Fruit fly (Drosophila melanogaster): Measurements from ENCODE around the gene pdgy.

The pdgy gene

dm6 chrX:14955050-14955783 is 1.9 kb upstream of the pdgy start, which contains the start of the genes CG9030 and eag (continued):
- peak; percentile 94 for TF ChIP-seq CG13287 (GFP tag; IDR thresholded peaks at IDR 0.05; ENCODE audit: partially characterized antibody)
- TF ChIP-seq PHDP (tag; optimal IDR thresholded peaks at IDR 0.05) = no peak
- no peak for TF ChIP-seq CG8388 (GFP tag; optimal IDR thresholded peaks at IDR 0.05)
- no peak for TF ChIP-seq btn (GFP tag; optimal IDR thresholded peaks at IDR 0.05)
- no peak for TF ChIP-seq gem (tag; optimal IDR thresholded peaks at IDR 0.05)
- no peak for TF ChIP-seq trh (GFP tag; optimal IDR thresholded peaks at IDR 0.05)
- TF ChIP-seq CG6791 (GFP tag; IDR thresholded peaks at IDR 0.05; ENCODE audit: partially characterized antibody) = peak; percentile 93
- TF ChIP-seq CG4282 (GFP tag; optimal IDR thresholded peaks at IDR 0.05) = no peak
- TF ChIP-seq hbn (GFP tag; IDR thresholded peaks at IDR 0.05; ENCODE audit: partially characterized antibody) = peak; percentile 91
- TF ChIP-seq CG34224 (GFP tag; IDR thresholded peaks at IDR 0.05; ENCODE audit: partially characterized antibody) = peak; percentile 85
- no peak for TF ChIP-seq HLH54F (GFP tag; optimal IDR thresholded peaks at IDR 0.05)
- peak; percentile 16; the same call in 1 of the 3 replicates for TF ChIP-seq row (GFP tag; IDR thresholded peaks at IDR 0.05)
- no peak for TF ChIP-seq cad (GFP tag; optimal IDR thresholded peaks at IDR 0.05)
- 0 out of 2 replicates have a peak, but pooled peaks have one; percentile 38 for TF ChIP-seq CG6272 (GFP tag; IDR thresholded peaks at IDR 0.05)
- peak; percentile 85 for TF ChIP-seq pzg (GFP tag; optimal IDR thresholded peaks at IDR 0.05)
- TF ChIP-seq phol (tag; optimal IDR thresholded peaks at IDR 0.05) = peak; percentile 29
- TF ChIP-seq CG11247 (GFP tag; IDR thresholded peaks at IDR 0.05) = no peak
- no peak for TF ChIP-seq fd64A (GFP tag; optimal IDR thresholded peaks at IDR 0.05)
- peak; percentile 85 for TF ChIP-seq stwl (tag; optimal IDR thresholded peaks at IDR 0.05)
- TF ChIP-seq lab (GFP tag; optimal IDR thresholded peaks at IDR 0.05) = peak; percentile 10
- TF ChIP-seq Dref (GFP tag; IDR thresholded peaks at IDR 0.05) = peak; percentile 93
- TF ChIP-seq mam (GFP tag; optimal IDR thresholded peaks at IDR 0.05) = no peak
- TF ChIP-seq CG12104 (GFP tag; optimal IDR thresholded peaks at IDR 0.05) = no peak
- peak; percentile 66 for TF ChIP-seq p53 (GFP tag; optimal IDR thresholded peaks at IDR 0.05)
- TF ChIP-seq zen2 (GFP tag; IDR thresholded peaks at IDR 0.05; ENCODE audit: partially characterized antibody) = peak; percentile 66; the same call in 1 of the 3 replicates
- TF ChIP-seq disco-r (GFP tag; optimal IDR thresholded peaks at IDR 0.05) = no peak
- peak; percentile 59 for TF ChIP-seq sens (GFP tag)
- peak; percentile 55 for TF ChIP-seq Ets97D (GFP tag; optimal IDR thresholded peaks at IDR 0.05)
- peak; percentile 57 for TF ChIP-seq CG3995 (GFP tag; optimal IDR thresholded peaks at IDR 0.05)
- no peak for TF ChIP-seq Six4 (GFP tag; optimal IDR thresholded peaks at IDR 0.05)
- peak; percentile 6 for TF ChIP-seq CG30403 (GFP tag; optimal IDR thresholded peaks at IDR 0.05)
- TF ChIP-seq ase (GFP tag; IDR thresholded peaks at IDR 0.05) = no peak
- TF ChIP-seq sim (GFP tag; IDR thresholded peaks at IDR 0.05) = no peak
- no peak; the same call in 2 of the 4 replicates for TF ChIP-seq Gug (GFP tag; IDR thresholded peaks at IDR 0.05)
- peak; percentile 70 for TF ChIP-seq abd-A (tag; optimal IDR thresholded peaks at IDR 0.05)
- 0 out of 2 replicates have a peak, but pooled peaks have one; percentile 55 for TF ChIP-seq CG16779 (GFP tag; IDR thresholded peaks at IDR 0.05)
- peak; percentile 30; the same call in 1 of the 2 replicates for TF ChIP-seq CG17612 (GFP tag; IDR thresholded peaks at IDR 0.05)
- 0 out of 2 replicates have a peak, but pooled peaks have one; percentile 15 for TF ChIP-seq Xrp1 (GFP tag; IDR thresholded peaks at IDR 0.05)
- TF ChIP-seq BEAF-32 (GFP tag; optimal IDR thresholded peaks at IDR 0.05) = peak; percentile 88
- no peak for TF ChIP-seq CG7556 (GFP tag; optimal IDR thresholded peaks at IDR 0.05)
- TF ChIP-seq CG32532 (GFP tag; IDR thresholded peaks at IDR 0.05) = peak; percentile 22; the same call in 1 of the 2 replicates
- TF ChIP-seq fru (optimal IDR thresholded peaks at IDR 0.05) = no peak
- no peak for TF ChIP-seq Poxn (GFP tag; IDR thresholded peaks at IDR 0.05)
- no peak for TF ChIP-seq Jarid2 (GFP tag; optimal IDR thresholded peaks at IDR 0.05)
- TF ChIP-seq luna (GFP tag; optimal IDR thresholded peaks at IDR 0.05) = no peak
- no peak for TF ChIP-seq croc (GFP tag; conservative IDR thresholded peaks at IDR 0.05)
- no peak for TF ChIP-seq CG34376 (GFP tag; optimal IDR thresholded peaks at IDR 0.05)
- no peak for TF ChIP-seq CG4328 (GFP tag; optimal IDR thresholded peaks at IDR 0.05)
- TF ChIP-seq CG3726 (GFP tag; IDR thresholded peaks at IDR 0.05) = no peak
- TF ChIP-seq chinmo (GFP tag; IDR thresholded peaks at IDR 0.05; ENCODE audit: partially characterized antibody) = peak; percentile 82; the same call in 3 of the 4 replicates

All from whole organism, embryonic.